Worm (Caenorhabditis elegans) whole organism, early embryonic: ENCODE data around the gene comt-5.

ENCODE experiments used
- B0310.2 ChIP-seq: sonication (generic microtip); optimal IDR thresholded peaks from 2 replicates; lab custom pipeline; 2016; ENCODE audit warnings: mild to moderate bottlenecking, missing genetic modification characterization, missing compliant biosample characterization
- F13C5.2 ChIP-seq: sonication (generic microtip); optimal IDR thresholded peaks from 2 replicates; lab custom pipeline; 2017; ENCODE audit warnings: mild to moderate bottlenecking, missing genetic modification characterization, inconsistent platforms, missing compliant biosample characterization
- aly-1 ChIP-seq: sonication (generic microtip); optimal IDR thresholded peaks from 2 replicates; lab custom pipeline; 2016; ENCODE audit warnings: missing genetic modification characterization, missing compliant biosample characterization
- ama-1 ChIP-seq: fragments of 150-350 bp; optimal IDR thresholded peaks from 2 replicates; lab custom pipeline; 2014
- ceh-13 ChIP-seq: fragments of 200-800 bp; sonication (Bioruptor generic); optimal IDR thresholded peaks from 2 replicates; lab custom pipeline; 2018; ENCODE audit warnings: mild to moderate bottlenecking, missing genetic modification characterization, missing compliant biosample characterization
- ceh-36 ChIP-seq: sonication (generic microtip); optimal IDR thresholded peaks from 2 replicates; lab custom pipeline; 2016; ENCODE audit warnings: missing genetic modification characterization, inconsistent platforms, missing compliant biosample characterization
- ets-7 ChIP-seq: sonication (generic microtip); optimal IDR thresholded peaks from 2 replicates; lab custom pipeline; 2016; ENCODE audit warnings: missing genotype, missing genetic modification characterization, missing compliant biosample characterization
- flt-1 ChIP-seq: fragments of 200-800 bp; sonication (Bioruptor generic); IDR thresholded peaks from 2 replicates; pipeline ENCODE4 v1.3.6; 2022; ENCODE audit warnings: missing genetic modification characterization, missing compliant biosample characterization
- hmbx-1 ChIP-seq: sonication (generic microtip); optimal IDR thresholded peaks from 2 replicates; lab custom pipeline; 2016; ENCODE audit warnings: mild to moderate bottlenecking, missing genetic modification characterization, missing compliant biosample characterization
- hmg-4 ChIP-seq: fragments of 200-800 bp; sonication (Bioruptor generic); optimal IDR thresholded peaks from 2 replicates; lab custom pipeline; 2018; ENCODE audit warnings: mild to moderate bottlenecking, missing genetic modification characterization, missing compliant biosample characterization
- hnd-1 ChIP-seq: sonication (generic microtip); optimal IDR thresholded peaks from 2 replicates; lab custom pipeline; 2016; ENCODE audit warnings: missing genetic modification characterization, missing compliant biosample characterization
- pes-1 ChIP-seq: fragments of 200-800 bp; sonication (Bioruptor generic); IDR thresholded peaks from 2 replicates; pipeline ENCODE4 v1.3.6; 2022; ENCODE audit warnings: missing genetic modification reagents, missing genetic modification characterization, missing compliant biosample characterization
- scrt-1 ChIP-seq: fragments of 200-800 bp; sonication (Bioruptor generic); IDR thresholded peaks from 2 replicates; pipeline ENCODE4 v1.3.6; 2022; ENCODE audit warnings: missing genetic modification characterization, missing compliant biosample characterization
- sea-1 ChIP-seq: fragments of 200-800 bp; sonication (Bioruptor generic); conservative IDR thresholded peaks from 2 replicates; pipeline ENCODE4 v1.3.6; 2022; ENCODE audit warnings: missing genetic modification characterization, missing compliant biosample characterization
- tbx-11 ChIP-seq: fragments of 200-800 bp; sonication (Bioruptor generic); IDR thresholded peaks from 2 replicates; pipeline ENCODE4 v1.3.6; 2022; ENCODE audit warnings: missing genetic modification characterization, missing compliant biosample characterization
- tbx-37 ChIP-seq: fragments of 200-800 bp; sonication (Bioruptor generic); conservative IDR thresholded peaks from 2 replicates; pipeline ENCODE4 v1.3.6; 2022; ENCODE audit warnings: missing genetic modification reagents, missing genetic modification characterization, missing compliant biosample characterization
- tra-4 ChIP-seq: sonication (generic microtip); optimal IDR thresholded peaks from 2 replicates; lab custom pipeline; 2017; ENCODE audit warnings: missing genetic modification characterization, missing compliant biosample characterization

Gene comt-5

DNA sequence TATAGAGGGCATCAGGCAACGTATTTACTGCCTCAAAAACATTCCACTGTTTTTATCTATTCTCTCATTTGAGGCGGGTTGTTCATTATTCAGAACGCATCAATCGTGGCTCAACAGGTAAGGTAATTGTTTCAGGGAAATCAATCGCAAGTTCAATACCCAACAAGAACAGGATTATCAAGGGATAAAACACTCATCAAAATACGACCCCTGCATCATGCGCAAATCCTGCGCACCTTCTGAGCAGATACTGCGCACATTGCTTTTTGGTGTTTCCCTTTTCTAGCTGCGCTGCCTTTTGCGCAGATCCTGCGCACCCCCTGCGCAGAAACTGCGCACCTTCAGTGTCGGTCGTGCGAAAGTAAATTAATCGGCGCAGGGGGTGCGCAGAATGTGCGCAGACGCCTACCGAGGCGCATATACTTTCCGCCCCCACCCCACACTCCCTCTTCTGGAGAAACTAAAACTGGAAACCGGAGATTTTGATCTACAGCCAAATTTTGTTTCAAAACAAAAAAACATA, 32.4 kb upstream of the comt-5 start, which contains the start of gene F36F12.3:
F36F12.3 (plus strand) TSS at position 51 of the 523 bp plus-strand sequence.
- TF ChIP-seq scrt-1 (GFP tag; lab: Robert Waterston, UW), result 0 out of 2 replicates have a peak, but pooled peaks have one; percentile 11

ce11 chrV:2083869-2084268, 30.5 kb upstream of the comt-5 start:
- TF ChIP-seq hmg-4 (no peak), B0310.2 (tag; lab: Kevin White, UChicago) (no peak), ceh-36 (tag; lab: Kevin White, UChicago) (no peak), tbx-11 (GFP tag; lab: Robert Waterston, UW) (no peak)

- TF ChIP-seq sea-1 (no peak), ama-1 (lab: Kevin White, UChicago) (no peak), ceh-36 (tag; lab: Kevin White, UChicago) (no peak), flt-1 (GFP tag; lab: Robert Waterston, UW) (no peak), aly-1 (tag; lab: Kevin White, UChicago) (no peak), tra-4 (tag; lab: Kevin White, UChicago) (no peak), B0310.2 (tag; lab: Kevin White, UChicago) (no peak), tbx-11 (GFP tag; lab: Robert Waterston, UW) (no peak), scrt-1 (GFP tag; lab: Robert Waterston, UW) (no peak), F13C5.2 (tag; lab: Kevin White, UChicago) (no peak), hmg-4 (no peak), ceh-13 (GFP tag; lab: Kevin White, UChicago) (no peak)
These were observed 28.5 kb upstream of the comt-5 start for ce11 chrV:2081894-2082293.

ce11 chrV:2081269-2081668, 27.9 kb upstream of the comt-5 start:
- TF ChIP-seq hnd-1 (tag; lab: Kevin White, UChicago) (no peak), ama-1 (lab: Kevin White, UChicago) (no peak), scrt-1 (GFP tag; lab: Robert Waterston, UW) (no peak), tra-4 (tag; lab: Kevin White, UChicago) (no peak), pes-1 (GFP tag; lab: Robert Waterston, UW) (no peak), F13C5.2 (tag; lab: Kevin White, UChicago) (no peak)

DNA sequence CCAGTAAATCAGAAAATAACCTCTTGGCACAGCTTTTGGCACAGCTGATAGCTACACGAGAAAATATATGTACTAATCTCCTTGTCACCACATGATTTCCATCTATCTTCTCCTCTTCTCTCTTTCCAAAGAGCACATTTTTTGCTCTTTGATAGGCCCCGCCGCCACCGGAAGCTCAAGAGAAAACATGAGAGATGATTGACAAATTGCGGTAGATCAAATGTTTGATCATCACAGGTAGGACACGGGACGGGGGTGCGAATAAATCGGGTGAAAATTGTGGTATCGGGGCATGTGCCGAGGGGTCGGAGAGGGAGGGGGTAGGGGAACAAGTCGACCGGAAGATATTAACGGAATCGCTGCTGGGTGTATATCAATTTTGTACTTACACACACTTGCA, 22.6 kb upstream of the comt-5 start:
- no peak for TF ChIP-seq ama-1 (lab: Kevin White, UChicago)
- no peak for TF ChIP-seq scrt-1 (GFP tag; lab: Robert Waterston, UW)

- TF ChIP-seq ceh-36 (tag; lab: Kevin White, UChicago) (no peak), hmg-4 (no peak), sea-1 (no peak), ets-7 (tag; lab: Kevin White, UChicago) (no peak), pes-1 (GFP tag; lab: Robert Waterston, UW) (no peak), tbx-37 (no peak), aly-1 (tag; lab: Kevin White, UChicago) (no peak), hmbx-1 (tag; lab: Kevin White, UChicago) (no peak), tbx-11 (GFP tag; lab: Robert Waterston, UW) (no peak)
These were observed 19.4 kb upstream of the comt-5 start, which contains the start of gene Y40B10A.9 for ce11 chrV:2072807-2073206. Gene Y40B10A.9 (minus strand): TSS chrV:2072907.

DNA sequence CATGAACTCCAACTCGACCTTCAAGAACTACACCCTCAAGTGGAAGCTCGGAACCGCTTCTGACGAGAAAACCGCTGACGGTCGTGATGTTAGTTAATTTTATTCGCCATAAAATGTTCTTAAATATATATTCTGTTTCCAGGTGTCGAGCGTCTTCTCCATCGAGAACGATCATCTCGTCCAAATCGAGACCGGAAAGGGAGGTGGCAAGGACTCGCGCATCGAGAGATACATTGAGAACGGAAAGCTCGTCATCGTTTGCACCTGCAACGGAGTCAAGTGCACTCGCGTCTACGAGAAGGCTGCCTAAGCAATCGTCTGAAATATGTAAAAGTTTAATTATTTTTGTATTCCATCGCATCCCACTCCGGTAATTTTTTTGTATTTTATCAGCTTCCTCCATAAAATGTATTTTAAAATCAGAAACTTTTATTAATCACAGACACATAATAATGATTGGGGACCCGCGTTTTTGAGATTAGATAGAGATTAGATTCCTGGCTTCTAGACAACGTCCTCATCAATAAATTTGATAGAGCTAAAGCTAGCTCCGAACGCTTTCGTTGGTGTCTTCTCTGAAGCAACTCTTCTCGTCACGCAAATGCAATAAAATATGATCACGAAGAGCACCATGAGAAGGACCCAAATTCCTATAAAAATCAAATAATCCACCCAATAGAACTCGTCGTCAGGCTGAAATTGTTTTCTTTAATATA, 15.5 kb upstream of the comt-5 start:
- TF ChIP-seq ets-7 (tag; lab: Kevin White, UChicago), result no peak
- no peak for TF ChIP-seq aly-1 (tag; lab: Kevin White, UChicago)

DNA sequence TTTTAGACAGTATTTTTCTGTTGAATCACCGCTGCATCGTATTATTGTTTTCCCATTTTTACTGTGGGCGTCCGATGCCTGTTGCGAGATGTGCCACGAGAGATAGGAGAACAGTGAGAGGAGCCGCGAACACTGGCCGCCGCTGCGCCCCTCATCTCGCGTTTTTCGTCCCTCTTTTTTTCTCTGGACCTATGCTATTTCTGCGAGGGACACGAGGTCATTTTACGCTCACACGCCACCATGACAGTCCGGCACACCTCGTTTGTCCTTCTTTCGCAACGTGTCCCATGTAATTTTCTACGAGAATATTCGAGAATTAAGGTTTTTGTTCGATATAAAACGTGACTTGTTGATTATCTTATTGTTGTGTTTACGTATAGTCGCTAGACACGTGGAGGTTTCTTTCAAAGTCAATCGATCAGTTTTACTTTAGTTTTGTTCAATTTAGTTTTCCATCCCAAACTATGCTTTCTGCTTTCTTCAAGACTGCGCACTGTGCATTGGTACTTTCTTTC, 14.6 kb upstream of the comt-5 start, which contains the start of gene lbp-9:
lbp-9 (plus strand) TSS at position 465 of the 515 bp plus-strand sequence.
- no peak for TF ChIP-seq tbx-11 (GFP tag; lab: Robert Waterston, UW)
- no peak for TF ChIP-seq hnd-1 (tag; lab: Kevin White, UChicago)
- no peak for TF ChIP-seq tra-4 (tag; lab: Kevin White, UChicago)
- no peak for TF ChIP-seq B0310.2 (tag; lab: Kevin White, UChicago)
- TF ChIP-seq ama-1 (lab: Kevin White, UChicago), result no peak
- no peak for TF ChIP-seq hmbx-1 (tag; lab: Kevin White, UChicago)
- TF ChIP-seq aly-1 (tag; lab: Kevin White, UChicago), result no peak
- TF ChIP-seq pes-1 (GFP tag; lab: Robert Waterston, UW), result no peak

DNA sequence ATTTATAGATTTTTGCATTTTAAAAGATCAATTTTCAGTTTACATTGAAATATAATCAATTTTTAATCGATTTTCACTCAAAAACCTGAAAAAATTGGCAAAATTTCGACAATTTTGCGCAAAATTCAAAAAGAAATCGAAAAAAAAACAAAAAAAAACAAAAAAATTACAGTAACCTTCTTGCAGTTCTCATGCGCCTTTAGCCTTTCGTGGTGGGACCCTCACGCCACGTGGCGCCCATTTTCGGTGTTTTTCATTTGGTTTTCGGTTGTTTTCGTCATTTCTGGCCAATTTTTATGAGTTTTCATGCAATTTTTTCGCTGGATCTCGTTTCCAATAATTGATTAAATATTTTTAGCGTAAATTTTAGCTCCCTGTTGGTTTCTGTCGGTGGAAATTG, 14.0 kb upstream of the comt-5 start:
- no peak for TF ChIP-seq sea-1
- TF ChIP-seq ets-7 (tag; lab: Kevin White, UChicago), result no peak
- TF ChIP-seq ceh-13 (GFP tag; lab: Kevin White, UChicago), result no peak
- TF ChIP-seq hmg-4, result no peak
- TF ChIP-seq tra-4 (tag; lab: Kevin White, UChicago), result no peak
- TF ChIP-seq scrt-1 (GFP tag; lab: Robert Waterston, UW), result no peak
- TF ChIP-seq flt-1 (GFP tag; lab: Robert Waterston, UW), result no peak
- no peak for TF ChIP-seq hmbx-1 (tag; lab: Kevin White, UChicago)
- TF ChIP-seq tbx-37, result no peak
